Fruit fly (Drosophila melanogaster) whole organism, wandering third instar larva: ENCODE measurements around the gene Sec5.

ENCODE experiments used
- CG9705 ChIP-seq: fragments of 200-800 bp; sonication (Bioruptor generic); optimal IDR thresholded peaks from 2 replicates; lab custom pipeline; 2018; ENCODE audit warnings: missing biosample characterization, mild to moderate bottlenecking, missing genetic modification characterization
- CrebA ChIP-seq: fragments of 200-800 bp; sonication (Bioruptor generic); optimal IDR thresholded peaks from 2 replicates; lab custom pipeline; 2016; ENCODE audit warnings: missing biosample characterization, mild to moderate bottlenecking, missing genetic modification characterization, borderline replicate concordance
- Dif ChIP-seq: fragments of 200-275, 200-300 bp; sonication (Bioruptor generic); optimal IDR thresholded peaks from 2 replicates; lab custom pipeline; 2018; ENCODE audit warnings: missing biosample characterization, missing genetic modification characterization; ENCODE audit not compliant: partially characterized antibody
- HLH106 ChIP-seq: fragments of 200-800 bp; optimal IDR thresholded peaks from 3 replicates; lab custom pipeline; 2019; ENCODE audit warnings: missing biosample characterization, mild to moderate bottlenecking, missing genetic modification characterization, moderate library complexity
- Hr83 ChIP-seq: fragments of 200-300 bp; sonication (Bioruptor generic); optimal IDR thresholded peaks from 2 replicates; lab custom pipeline; 2016; ENCODE audit warnings: missing biosample characterization, mild to moderate bottlenecking, missing genetic modification characterization, moderate library complexity; ENCODE audit not compliant: poor library complexity, severe bottlenecking
- Myc ChIP-seq: fragments of >200 bp; optimal IDR thresholded peaks from 2 replicates; lab custom pipeline; 2017
- Sp1 ChIP-seq: fragments of 200-800 bp; sonication (Bioruptor generic); optimal IDR thresholded peaks from 3 replicates; lab custom pipeline; 2019; ENCODE audit warnings: missing biosample characterization, mild to moderate bottlenecking, missing genetic modification characterization, moderate library complexity
- Vsx2 ChIP-seq: fragments of 200-300, 225-300 bp; sonication (Bioruptor generic); optimal IDR thresholded peaks from 2 replicates; lab custom pipeline; 2018; ENCODE audit warnings: missing biosample characterization, missing genetic modification characterization; ENCODE audit not compliant: partially characterized antibody
- brk ChIP-seq: fragments of 200-800 bp; sonication (Bioruptor generic); optimal IDR thresholded peaks from 2 replicates; lab custom pipeline; 2016; ENCODE audit warnings: missing biosample characterization, mild to moderate bottlenecking, missing genetic modification characterization
- dmrt93B ChIP-seq: fragments of 200-800 bp; sonication (Bioruptor generic); optimal IDR thresholded peaks from 2 replicates; lab custom pipeline; 2018; ENCODE audit warnings: missing biosample characterization, mild to moderate bottlenecking, missing genetic modification characterization
- h ChIP-seq: fragments of 200-800 bp; sonication (Bioruptor generic); optimal IDR thresholded peaks from 3 replicates; lab custom pipeline; 2016; ENCODE audit warnings: missing biosample characterization, mild to moderate bottlenecking, missing genetic modification characterization
- lola ChIP-seq: fragments of >200 bp; optimal IDR thresholded peaks from 2 replicates; lab custom pipeline; 2017; ENCODE audit warnings: missing biosample characterization, missing genetic modification characterization
- pan ChIP-seq: fragments of >200 bp; optimal IDR thresholded peaks from 2 replicates; lab custom pipeline; 2017
- usp ChIP-seq: fragments of >200 bp; optimal IDR thresholded peaks from 2 replicates; lab custom pipeline; 2017; ENCODE audit warnings: missing biosample characterization, missing genetic modification characterization

DNA sequence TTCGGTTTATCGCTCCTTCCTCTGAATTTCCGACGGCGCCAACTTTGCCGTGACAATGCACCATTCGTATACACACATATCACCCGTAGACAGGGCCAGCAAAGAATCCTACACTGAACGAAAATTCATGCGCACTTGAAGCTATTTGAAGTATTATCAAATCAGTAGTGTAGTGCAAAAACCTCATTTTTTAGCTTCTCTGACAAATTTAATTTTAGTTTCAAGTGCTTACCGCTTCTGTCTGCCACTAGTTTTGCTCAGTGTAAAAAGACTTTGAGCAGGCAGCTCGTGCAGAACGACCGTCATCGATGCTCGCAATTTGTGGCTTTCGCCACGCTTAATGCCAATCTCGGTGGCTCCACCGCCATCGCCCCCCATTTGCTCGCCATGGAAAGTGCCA is 12.3 kb upstream of the Sec5 start:
- TF ChIP-seq lola (no peak), Dif (GFP tag; lab: Kevin White, UChicago) (no peak), Sp1 (GFP tag; lab: Kevin White, UChicago) (peak; percentile 35), Hr83 (GFP tag; lab: Kevin White, UChicago) (no peak), h (GFP tag; lab: Kevin White, UChicago) (peak; percentile 69), pan (lab: Kevin White, UChicago) (no peak), brk (GFP tag; lab: Kevin White, UChicago) (no peak), usp (GFP tag; lab: Kevin White, UChicago) (no peak), Vsx2 (GFP tag; lab: Kevin White, UChicago) (no peak), CG9705 (no peak), CrebA (GFP tag; lab: Kevin White, UChicago) (no peak), Myc (no peak), HLH106 (tag; lab: Kevin White, UChicago) (peak; percentile 57), dmrt93B (GFP tag; lab: Kevin White, UChicago) (no peak)
